Fruit fly (Drosophila melanogaster): ENCODE data around the gene CG11703.

The CG11703 gene

DNA sequence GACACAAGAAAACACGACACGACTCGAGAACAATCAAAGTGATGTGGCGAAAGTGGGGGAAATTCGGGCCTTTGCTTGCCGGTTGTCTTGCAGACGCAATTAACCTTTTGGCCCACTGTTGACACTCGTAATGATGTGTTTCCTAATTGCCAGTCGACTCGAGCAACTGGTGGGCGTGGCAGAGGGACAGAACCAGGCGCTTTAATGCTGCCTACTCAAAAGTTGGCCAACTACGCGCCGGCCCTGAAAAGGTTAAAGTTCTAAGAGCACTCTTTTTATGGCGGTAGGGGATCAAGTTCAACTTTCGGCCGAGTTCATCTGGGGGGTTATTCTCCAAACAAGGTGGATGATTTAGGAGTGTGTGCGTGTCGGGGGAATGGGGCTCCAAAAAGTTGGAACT lies 6.6 kb downstream of the CG11703 start:
- TF ChIP-seq noc (tag; optimal IDR thresholded peaks at IDR 0.05), result no peak

DNA sequence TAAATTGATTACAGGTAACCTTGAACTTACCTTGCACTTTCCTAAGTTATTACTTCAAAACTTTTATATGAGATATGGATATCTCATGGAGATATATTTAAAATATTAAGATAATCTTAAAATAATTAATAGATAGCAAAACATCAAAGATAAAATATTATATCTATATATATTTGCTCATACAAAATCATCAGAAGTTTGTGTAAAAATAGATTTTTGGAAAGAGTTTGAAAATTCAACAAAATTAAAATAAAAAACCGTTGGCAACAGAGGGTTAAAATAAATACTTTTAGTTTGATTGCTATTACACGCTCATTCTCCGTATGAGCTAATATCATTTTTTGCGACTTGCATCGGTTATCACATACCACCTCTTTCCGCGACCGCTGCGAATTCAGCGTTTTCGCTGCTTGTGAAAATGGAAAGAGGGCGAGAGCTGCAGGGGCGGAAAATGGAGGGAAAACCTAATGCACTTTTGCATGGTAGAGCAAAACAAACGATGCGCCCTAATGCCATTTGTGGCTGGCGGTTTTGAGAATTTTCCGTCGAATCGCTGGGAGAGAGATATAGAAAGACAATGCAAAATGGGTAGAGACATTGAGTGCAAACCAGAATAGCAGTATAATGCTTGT lies 15.3 kb downstream of the CG11703 start:
- TF ChIP-seq noc (tag; optimal IDR thresholded peaks at IDR 0.05), result no peak

DNA sequence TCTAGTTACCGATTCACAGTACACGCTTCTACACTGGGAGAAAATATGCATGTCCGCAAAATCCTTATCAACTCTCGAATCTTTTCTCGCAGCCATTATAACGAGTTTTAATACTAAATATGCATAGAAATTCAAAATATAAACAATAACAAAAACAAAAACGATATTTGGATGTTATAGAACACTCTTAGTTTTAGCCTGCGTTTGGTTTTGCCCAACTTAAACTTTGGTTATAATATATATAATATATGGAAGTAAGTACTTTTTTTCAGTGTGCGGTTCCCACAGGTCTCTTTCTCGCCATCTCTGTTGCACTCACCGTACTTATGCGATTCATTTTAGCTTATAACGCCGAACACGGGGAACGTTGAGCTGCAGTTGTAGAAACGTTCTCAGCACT lies 16.2 kb downstream of the CG11703 start, which contains the start of gene cry:
cry (plus strand) TSS at position 377 of the 400 bp plus-strand sequence.
- TF ChIP-seq noc (tag; optimal IDR thresholded peaks at IDR 0.05), result no peak

DNA sequence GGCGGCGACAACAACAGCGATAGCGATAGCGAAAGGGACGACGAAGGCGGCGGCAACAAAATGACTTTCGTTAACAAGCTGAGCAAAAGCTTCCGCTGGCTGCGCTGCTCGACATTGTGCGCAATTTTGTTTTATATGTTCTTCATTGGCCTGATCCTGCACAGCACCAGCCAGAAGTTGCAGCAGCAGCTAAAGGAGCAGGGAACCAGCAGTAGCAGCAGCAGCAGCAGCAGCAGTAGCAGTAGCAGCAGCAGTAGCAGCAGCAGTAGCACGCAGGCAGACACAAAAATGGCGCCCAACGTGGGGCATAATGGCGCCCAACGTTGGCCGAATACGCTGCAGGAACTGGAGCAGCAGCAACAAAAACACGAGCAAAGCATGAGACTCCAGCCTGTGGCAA lies 38.0 kb downstream of the CG11703 start:
- no peak for TF ChIP-seq noc (tag; optimal IDR thresholded peaks at IDR 0.05)

DNA sequence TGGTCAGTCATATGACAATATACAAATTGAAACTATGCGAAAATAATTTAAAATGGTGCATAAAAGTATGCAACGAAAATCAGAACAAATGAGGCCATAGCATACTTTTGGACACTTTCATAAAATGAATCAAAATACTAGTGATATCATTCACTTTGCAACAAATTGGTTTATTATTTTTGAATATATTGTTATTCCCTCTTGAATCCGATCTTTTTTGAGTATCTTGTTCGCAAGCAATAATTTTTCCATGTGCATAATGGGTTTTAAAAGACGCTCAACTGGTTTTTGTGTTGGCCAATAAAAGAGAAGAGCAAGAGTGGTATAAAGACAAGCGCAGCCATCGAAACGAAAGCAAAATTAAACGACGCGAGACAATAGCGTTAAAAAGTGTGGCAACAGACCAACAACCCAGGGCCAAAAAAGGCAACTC lies 40.2 kb downstream of the CG11703 start:
- peak; percentile 61 for TF ChIP-seq noc (tag; optimal IDR thresholded peaks at IDR 0.05)

DNA sequence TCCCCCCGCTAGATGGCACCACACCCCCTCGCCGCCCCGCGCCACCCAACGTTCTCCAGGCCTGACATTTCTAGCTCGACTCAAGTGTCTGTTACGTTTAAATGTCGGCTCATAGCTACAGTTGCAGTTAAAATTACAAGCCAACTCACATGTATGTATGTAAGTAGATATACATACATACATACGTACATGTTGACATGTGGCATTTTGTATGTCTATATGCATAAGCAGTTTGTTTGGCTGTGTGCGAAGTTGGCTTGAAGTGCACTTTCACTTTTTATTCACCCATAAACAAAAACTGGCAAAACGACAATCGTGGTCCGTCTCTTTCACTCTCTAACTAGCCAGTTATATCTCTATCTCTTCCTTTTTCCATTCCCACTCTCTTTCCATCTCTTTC lies 45.1 kb downstream of the CG11703 start:
- TF ChIP-seq noc (tag; optimal IDR thresholded peaks at IDR 0.05), result no peak

DNA sequence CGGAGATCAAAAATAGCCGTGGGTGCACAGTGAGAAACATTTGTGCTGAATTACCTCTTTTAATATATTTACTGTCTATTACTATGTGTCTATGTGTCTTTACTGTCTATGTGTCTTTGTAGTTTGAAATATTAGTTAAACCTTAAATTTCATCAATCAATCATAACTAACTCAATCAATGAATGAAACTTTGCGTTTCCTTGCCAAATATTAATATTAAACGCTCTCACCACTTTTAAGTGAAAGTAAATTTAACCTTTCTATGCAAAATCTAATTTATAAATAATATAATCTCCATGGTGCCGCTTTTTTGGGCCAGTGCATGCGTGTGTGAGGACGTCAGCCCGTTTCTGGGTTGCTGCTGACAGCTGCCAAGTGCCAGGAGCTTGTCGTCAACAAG lies 46.8 kb downstream of the CG11703 start:
- no peak for TF ChIP-seq noc (tag; optimal IDR thresholded peaks at IDR 0.05)

DNA sequence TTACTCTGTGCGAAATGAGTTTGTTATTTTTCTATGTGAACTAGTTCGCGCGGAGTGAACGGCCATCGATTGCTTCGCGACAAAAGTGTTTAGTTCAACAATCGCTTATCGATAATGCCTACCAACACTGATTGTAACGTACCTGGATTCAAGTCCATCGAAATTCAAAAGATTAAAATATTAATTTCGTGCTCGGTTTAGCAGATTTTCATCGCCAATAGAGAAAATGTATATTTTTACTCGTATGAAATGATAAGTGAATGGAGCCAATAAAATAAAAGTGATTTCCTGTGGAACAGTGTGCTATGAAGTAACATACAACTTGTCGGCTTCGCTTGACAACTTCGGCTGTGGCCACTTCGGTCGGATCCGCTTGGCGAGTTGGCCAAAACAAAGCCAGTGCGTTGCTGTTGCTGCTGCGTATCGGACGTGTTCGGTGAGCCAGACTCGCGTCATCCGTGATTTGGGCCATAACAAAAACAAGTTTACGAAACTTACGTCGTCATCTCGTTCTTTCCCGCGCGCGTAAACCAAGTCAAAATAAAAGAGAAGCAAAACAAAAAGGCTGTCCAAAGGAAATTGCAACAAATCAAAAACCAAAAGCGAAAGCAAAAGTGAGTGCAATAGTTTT lies 47.6 kb downstream of the CG11703 start, which contains the start of the genes CG5555 and myd:
CG5555 (minus strand) TSS at position 276 of the 631 bp plus-strand sequence.
myd (plus strand) TSS at position 397 of the 631 bp plus-strand sequence.
- TF ChIP-seq noc (tag; optimal IDR thresholded peaks at IDR 0.05), result no peak

Data from whole organism, larva.